Worm (Caenorhabditis elegans) whole organism, L1 larva: ENCODE results near the gene T16G1.18.

ENCODE experiments used
- C04F5.9 ChIP-seq: sonication (generic microtip); optimal IDR thresholded peaks from 2 replicates; lab custom pipeline; 2016; ENCODE audit warnings: missing genetic modification characterization, missing compliant biosample characterization
- C34B4.2 ChIP-seq: sonication (generic microtip); optimal IDR thresholded peaks from 2 replicates; lab custom pipeline; 2017; ENCODE audit warnings: mild to moderate bottlenecking, missing genetic modification characterization, missing compliant biosample characterization
- Y116A8C.19 ChIP-seq: sonication (generic microtip); optimal IDR thresholded peaks from 2 replicates; lab custom pipeline; 2016; ENCODE audit warnings: missing compliant biosample characterization, missing genetic modification characterization, borderline replicate concordance
- aha-1 ChIP-seq: fragments of 150-350 bp; optimal IDR thresholded peaks from 2 replicates; lab custom pipeline; 2014; ENCODE audit warnings: missing biosample characterization, missing genetic modification characterization
- alr-1 ChIP-seq: fragments of 200-800 bp; sonication (Bioruptor generic); optimal IDR thresholded peaks from 2 replicates; lab custom pipeline; 2018; ENCODE audit warnings: borderline replicate concordance, mild to moderate bottlenecking, missing genetic modification characterization, missing compliant biosample characterization
- aly-2 ChIP-seq: fragments of 150-350 bp; optimal IDR thresholded peaks from 2 replicates; lab custom pipeline; 2014; ENCODE audit warnings: missing biosample characterization, missing genetic modification characterization
- ama-1 ChIP-seq: fragments of 150-350 bp; optimal IDR thresholded peaks from 2 replicates; lab custom pipeline; 2014
- dpl-1 ChIP-seq, 3 experiments: fragments of 150-350 bp in 2 of 3; sonication (generic microtip) in 1 of 3; optimal IDR thresholded peaks; 2 replicates each; lab custom pipeline; 2014 to 2017; ENCODE audit warnings: missing biosample characterization in 3 of 3, missing genetic modification characterization in 3 of 3, missing genetic modification reagents in 3 of 3
- dsc-1 ChIP-seq: sonication (generic microtip); optimal IDR thresholded peaks from 2 replicates; lab custom pipeline; 2016; ENCODE audit warnings: mild to moderate bottlenecking, missing genetic modification characterization, missing compliant biosample characterization
- efl-1 ChIP-seq, 4 experiments: fragments of 150-350 bp; optimal IDR thresholded peaks in 3 of 4; peaks in 1 of 4; 1 replicate in 1 of 4; 2 replicates in 3 of 4; lab custom pipeline; 2014; ENCODE audit warnings: missing biosample characterization in 2 of 4, missing genetic modification characterization in 2 of 4, missing genetic modification reagents in 2 of 4
- egl-13 ChIP-seq: sonication (generic microtip); optimal IDR thresholded peaks from 2 replicates; lab custom pipeline; 2016; ENCODE audit warnings: missing genotype, missing genetic modification reagents, missing genetic modification characterization, missing compliant biosample characterization
- elt-2 ChIP-seq: sonication (generic microtip); optimal IDR thresholded peaks from 2 replicates; lab custom pipeline; 2016; ENCODE audit warnings: missing genetic modification characterization, mild to moderate bottlenecking, inconsistent platforms, missing compliant biosample characterization, missing genetic modification reagents
- fkh-4 ChIP-seq: sonication (generic microtip); optimal IDR thresholded peaks from 2 replicates; lab custom pipeline; 2016; ENCODE audit warnings: missing compliant biosample characterization, missing genetic modification characterization, borderline replicate concordance
- fkh-8 ChIP-seq: sonication (generic microtip); optimal IDR thresholded peaks from 2 replicates; lab custom pipeline; 2016; ENCODE audit warnings: mild to moderate bottlenecking, missing genetic modification characterization, missing compliant biosample characterization
- grh-1 ChIP-seq: fragments of 200-800 bp; sonication (Bioruptor generic); IDR thresholded peaks from 2 replicates; pipeline ENCODE4 v1.3.6; 2022; ENCODE audit warnings: missing genetic modification reagents, missing genetic modification characterization, missing compliant biosample characterization
- isw-1 ChIP-seq: fragments of 200-800 bp; sonication (Bioruptor generic); IDR thresholded peaks from 2 replicates; pipeline ENCODE4 v1.3.6; 2022; ENCODE audit warnings: missing genetic modification characterization, missing compliant biosample characterization
- lin-14 ChIP-seq: fragments of 200-800 bp; sonication (Bioruptor generic); optimal IDR thresholded peaks from 2 replicates; lab custom pipeline; 2018; ENCODE audit warnings: mild to moderate bottlenecking, missing genetic modification characterization, moderate library complexity, missing compliant biosample characterization
- lin-39 ChIP-seq: fragments of 150-350 bp; optimal IDR thresholded peaks from 2 replicates; lab custom pipeline; 2014; ENCODE audit warnings: missing biosample characterization, missing genetic modification reagents, missing genetic modification characterization
- mab-9 ChIP-seq: fragments of 200-800 bp; sonication (Bioruptor generic); IDR thresholded peaks from 2 replicates; pipeline ENCODE4 v1.3.6; 2022; ENCODE audit warnings: missing genetic modification reagents, missing genetic modification characterization, missing compliant biosample characterization
- mdl-1 ChIP-seq, 2 experiments: fragments of 150-350 bp; optimal IDR thresholded peaks; 2 replicates each; lab custom pipeline; 2014 to 2017; ENCODE audit warnings: missing biosample characterization in 2 of 2, missing genetic modification characterization in 2 of 2, inconsistent platforms in 1 of 2
- mef-2 ChIP-seq: fragments of 150-350 bp; optimal IDR thresholded peaks from 2 replicates; lab custom pipeline; 2014; ENCODE audit warnings: missing biosample characterization, missing genetic modification characterization
- mep-1 ChIP-seq: fragments of 150-350 bp; optimal IDR thresholded peaks from 2 replicates; lab custom pipeline; 2014; ENCODE audit warnings: missing biosample characterization, missing genetic modification characterization
- nhr-19 ChIP-seq: fragments of 200-800 bp; sonication (Bioruptor generic); conservative IDR thresholded peaks from 2 replicates; pipeline ENCODE4 v1.3.6; 2022; ENCODE audit warnings: missing genetic modification characterization, missing compliant biosample characterization
- nhr-237 ChIP-seq: fragments of 150-350 bp; optimal IDR thresholded peaks from 2 replicates; lab custom pipeline; 2014; ENCODE audit warnings: missing biosample characterization, missing genetic modification characterization
- nhr-71 ChIP-seq: sonication (generic microtip); optimal IDR thresholded peaks from 2 replicates; lab custom pipeline; 2016; ENCODE audit warnings: mild to moderate bottlenecking, missing genetic modification characterization, moderate library complexity, missing compliant biosample characterization
- pqm-1 ChIP-seq: sonication (generic microtip); optimal IDR thresholded peaks from 3 replicates; lab custom pipeline; 2017; ENCODE audit warnings: missing biosample characterization, missing genetic modification characterization
- rnt-1 ChIP-seq: sonication (generic microtip); optimal IDR thresholded peaks from 2 replicates; lab custom pipeline; 2016; ENCODE audit warnings: mild to moderate bottlenecking, missing genetic modification characterization, moderate library complexity, missing compliant biosample characterization
- skn-1 ChIP-seq: fragments of 150-350 bp; optimal IDR thresholded peaks from 2 replicates; lab custom pipeline; 2014; ENCODE audit warnings: missing biosample characterization, missing genetic modification characterization
- snpc-4 ChIP-seq: fragments of 150-350 bp; optimal IDR thresholded peaks from 2 replicates; lab custom pipeline; 2014; ENCODE audit warnings: missing biosample characterization, missing genetic modification characterization
- snu-23 ChIP-seq: sonication (generic microtip); optimal IDR thresholded peaks from 2 replicates; lab custom pipeline; 2016; ENCODE audit warnings: missing genetic modification characterization, missing compliant biosample characterization
- tbx-2 ChIP-seq: sonication (generic microtip); optimal IDR thresholded peaks from 2 replicates; lab custom pipeline; 2016; ENCODE audit warnings: missing genetic modification characterization, missing compliant biosample characterization
- unc-62 ChIP-seq: fragments of 150-350 bp; optimal IDR thresholded peaks from 2 replicates; lab custom pipeline; 2014; ENCODE audit warnings: missing biosample characterization, missing genetic modification reagents, missing genetic modification characterization
- unc-86 ChIP-seq: sonication (generic microtip); optimal IDR thresholded peaks from 2 replicates; lab custom pipeline; 2016; ENCODE audit warnings: missing genetic modification characterization, missing compliant biosample characterization
- unc-98 ChIP-seq: fragments of 200-800 bp; sonication (Bioruptor generic); IDR thresholded peaks from 2 replicates; pipeline ENCODE4 v1.3.6; 2022; ENCODE audit warnings: missing genetic modification characterization, missing compliant biosample characterization
- vab-15 ChIP-seq: sonication (generic microtip); optimal IDR thresholded peaks from 2 replicates; lab custom pipeline; 2017; ENCODE audit warnings: missing genotype, mild to moderate bottlenecking, missing genetic modification characterization, missing compliant biosample characterization
- ztf-11 ChIP-seq, 2 experiments: sonication (generic microtip); optimal IDR thresholded peaks; 2 replicates each; lab custom pipeline; 2016 to 2017; ENCODE audit warnings: missing genetic modification characterization in 2 of 2, missing biosample characterization in 1 of 2, missing compliant biosample characterization in 1 of 2
- ztf-4 ChIP-seq: fragments of 150-350 bp; optimal IDR thresholded peaks from 2 replicates; lab custom pipeline; 2014; ENCODE audit warnings: missing biosample characterization, missing genetic modification characterization

The T16G1.18 gene

DNA sequence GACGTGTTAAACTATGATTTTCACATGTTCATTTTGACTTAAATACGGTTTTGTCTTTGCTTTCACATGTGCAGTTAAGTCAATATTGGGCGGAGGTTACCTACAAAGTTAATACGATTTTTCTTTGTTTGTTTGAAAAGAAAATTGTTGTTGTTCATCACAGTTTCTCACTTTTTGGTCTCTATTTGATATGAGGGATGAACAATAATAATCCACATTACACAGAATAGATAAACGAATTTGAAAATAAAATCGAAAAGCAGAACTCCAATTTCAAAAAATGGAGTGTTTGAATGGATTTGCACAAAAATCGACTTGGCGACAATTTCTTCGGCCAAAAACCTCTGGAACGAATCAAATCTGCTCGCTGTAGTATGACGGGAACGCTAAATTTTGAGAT is 44.4 kb upstream of the T16G1.18 start, which contains the start of gene ttr-29:
ttr-29 (minus strand) TSS at position 101 of the 400 bp plus-strand sequence.
- TF ChIP-seq dpl-1 (GFP tag; optimal IDR thresholded peaks at IDR 0.05; lab: Kevin White, UChicago): no peak
- no peak for TF ChIP-seq pqm-1 (tag; lab: Kevin White, UChicago)
- TF ChIP-seq C34B4.2 (tag; lab: Kevin White, UChicago): no peak
- TF ChIP-seq snpc-4 (tag; lab: Kevin White, UChicago): no peak
- no peak for TF ChIP-seq skn-1 (tag; lab: Kevin White, UChicago)
- no peak for TF ChIP-seq unc-62
- TF ChIP-seq mef-2 (tag; lab: Kevin White, UChicago): no peak
- no peak for TF ChIP-seq Y116A8C.19
- TF ChIP-seq snu-23 (GFP tag; lab: Kevin White, UChicago): no peak
- TF ChIP-seq elt-2: no peak
- TF ChIP-seq unc-98: no peak
- TF ChIP-seq ztf-11 (tag; optimal IDR thresholded peaks at IDR 0.05; lab: Kevin White, UChicago): no peak
- TF ChIP-seq aly-2: no peak
- no peak for TF ChIP-seq ztf-4 (tag; lab: Kevin White, UChicago)
- TF ChIP-seq aha-1 (tag; lab: Kevin White, UChicago): no peak

- no peak for TF ChIP-seq egl-13
- no peak for TF ChIP-seq mab-9 (GFP tag; lab: Robert Waterston, UW)
- TF ChIP-seq lin-14 (GFP tag; lab: Kevin White, UChicago): no peak
- TF ChIP-seq fkh-4 (tag; lab: Kevin White, UChicago): no peak
- TF ChIP-seq tbx-2 (tag; lab: Kevin White, UChicago): no peak
- no peak for TF ChIP-seq grh-1 (GFP tag; lab: Robert Waterston, UW)
Observed at ce11 chrV:12907436-12907835, 43.7 kb upstream of the T16G1.18 start.

ce11 chrV:12908614-12909013 is 42.5 kb upstream of the T16G1.18 start:
- TF ChIP-seq mef-2 (tag; lab: Kevin White, UChicago) (no peak), vab-15 (tag; lab: Kevin White, UChicago) (no peak), aha-1 (tag; lab: Kevin White, UChicago) (no peak), pqm-1 (tag; lab: Kevin White, UChicago) (no peak), grh-1 (GFP tag; lab: Robert Waterston, UW) (no peak), egl-13 (no peak), Y116A8C.19 (no peak), mab-9 (GFP tag; lab: Robert Waterston, UW) (no peak), nhr-71 (tag; lab: Kevin White, UChicago) (no peak), fkh-8 (tag; lab: Kevin White, UChicago) (no peak), C04F5.9 (tag; lab: Kevin White, UChicago) (no peak), unc-86 (no peak), dsc-1 (tag; lab: Kevin White, UChicago) (no peak), lin-39 (tag; lab: Kevin White, UChicago) (no peak), isw-1 (no peak), nhr-237 (tag; lab: Kevin White, UChicago) (no peak), ama-1 (lab: Kevin White, UChicago) (no peak), nhr-19 (GFP tag; lab: Robert Waterston, UW) (no peak), alr-1 (no peak), rnt-1 (tag; lab: Kevin White, UChicago) (no peak)

DNA sequence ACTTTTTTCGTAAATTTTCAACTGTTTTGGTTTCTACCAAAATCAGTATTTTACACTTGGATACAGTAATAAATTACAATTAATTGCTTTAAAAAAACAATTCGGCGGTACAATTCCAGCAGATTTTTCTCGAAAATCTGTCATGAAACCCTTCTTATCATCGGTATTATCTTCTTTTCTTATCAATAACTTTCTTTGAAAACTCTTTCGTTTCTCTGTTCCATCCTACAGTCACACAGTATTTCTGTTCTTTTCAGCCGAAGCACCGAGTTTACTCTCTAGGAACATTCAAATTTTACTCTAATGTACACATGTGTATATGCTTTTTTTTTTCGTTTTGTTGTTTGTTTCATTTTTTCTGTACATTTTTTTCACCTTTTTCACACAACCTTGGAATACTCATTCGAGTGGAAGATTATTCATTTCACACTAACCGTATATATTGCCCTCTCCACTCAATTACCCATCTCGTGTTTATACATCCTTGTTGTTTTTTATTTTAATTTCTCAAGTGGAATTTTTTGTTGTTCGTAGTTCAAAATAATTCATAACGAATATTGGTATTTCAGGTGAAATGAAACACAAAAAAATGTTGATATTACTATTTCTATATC is 41.5 kb upstream of the T16G1.18 start, which contains the start of gene nid-1:
nid-1 (plus strand) TSS at position 564 of the 614 bp plus-strand sequence.
- TF ChIP-seq elt-2 (peak; percentile 66), Y116A8C.19 (no peak), ama-1 (lab: Kevin White, UChicago) (no peak), mdl-1 (tag; optimal IDR thresholded peaks at IDR 0.05; lab: Kevin White, UChicago) (no peak), lin-39 (tag; lab: Kevin White, UChicago) (no peak), mep-1 (tag; lab: Kevin White, UChicago) (no peak), efl-1 (optimal IDR thresholded peaks at IDR 0.05; lab: Kevin White, UChicago) (no peak), efl-1 (GFP tag; optimal IDR thresholded peaks at IDR 0.05 in 1 of 2; lab: Kevin White, UChicago) (peak in 1 of 2 experiments; percentile 77)
